Worm (Caenorhabditis elegans) whole organism, late embryonic: ENCODE results near the gene ZK470.4.
A peak's percentile ranks its signal among the peaks of the same experiment; 100 is the strongest.

ENCODE experiments used
- C38D4.7 ChIP-seq: fragments of 200-800 bp; sonication (Bioruptor generic); optimal IDR thresholded peaks from 2 replicates; lab custom pipeline; 2018; ENCODE audit warnings: mild to moderate bottlenecking, missing genetic modification characterization, moderate library complexity, missing compliant biosample characterization
- F13H6.1 ChIP-seq: sonication (generic microtip); optimal IDR thresholded peaks from 2 replicates; lab custom pipeline; 2016; ENCODE audit warnings: missing genetic modification characterization, missing compliant biosample characterization
- ama-1 ChIP-seq: fragments of 150-350 bp; optimal IDR thresholded peaks from 2 replicates; lab custom pipeline; 2014
- ceh-14 ChIP-seq: sonication (generic microtip); optimal IDR thresholded peaks from 2 replicates; lab custom pipeline; 2016; ENCODE audit warnings: missing genotype, missing genetic modification characterization, missing compliant biosample characterization
- ceh-18 ChIP-seq: sonication (generic microtip); optimal IDR thresholded peaks from 2 replicates; lab custom pipeline; 2016; ENCODE audit warnings: missing genetic modification characterization, missing compliant biosample characterization
- ceh-31 ChIP-seq: sonication (generic microtip); optimal IDR thresholded peaks from 2 replicates; lab custom pipeline; 2016; ENCODE audit warnings: missing genetic modification characterization, missing compliant biosample characterization
- ceh-45 ChIP-seq: fragments of 200-800 bp; sonication (Bioruptor generic); IDR thresholded peaks from 2 replicates; pipeline ENCODE4 v1.3.6; 2022; ENCODE audit warnings: missing genetic modification reagents, missing genetic modification characterization, missing compliant biosample characterization
- ceh-6 ChIP-seq: fragments of 200-800 bp; sonication (Bioruptor generic); optimal IDR thresholded peaks from 2 replicates; lab custom pipeline; 2018; ENCODE audit warnings: mild to moderate bottlenecking, missing genetic modification characterization, missing compliant biosample characterization
- dve-1 ChIP-seq: sonication (generic microtip); optimal IDR thresholded peaks from 2 replicates; lab custom pipeline; 2017; ENCODE audit warnings: antibody characterized with exemption, mild to moderate bottlenecking, missing genetic modification characterization, missing compliant biosample characterization
- elt-4 ChIP-seq: sonication (generic microtip); optimal IDR thresholded peaks from 2 replicates; lab custom pipeline; 2016; ENCODE audit warnings: missing genetic modification characterization, missing compliant biosample characterization
- fkh-10 ChIP-seq: fragments of 150-350 bp; optimal IDR thresholded peaks from 2 replicates; lab custom pipeline; 2014; ENCODE audit warnings: missing biosample characterization, missing genetic modification reagents, missing genetic modification characterization
- hlh-6 ChIP-seq: sonication (generic microtip); optimal IDR thresholded peaks from 2 replicates; lab custom pipeline; 2016; ENCODE audit warnings: missing genotype, missing genetic modification characterization, missing compliant biosample characterization
- hlh-8 ChIP-seq: sonication (generic microtip); optimal IDR thresholded peaks from 2 replicates; lab custom pipeline; 2016; ENCODE audit warnings: missing genotype, missing genetic modification characterization, missing compliant biosample characterization
- lim-6 ChIP-seq: sonication (generic microtip); optimal IDR thresholded peaks from 2 replicates; lab custom pipeline; 2016; ENCODE audit warnings: missing genetic modification characterization, missing compliant biosample characterization
- madf-2 ChIP-seq: sonication (generic microtip); optimal IDR thresholded peaks from 2 replicates; lab custom pipeline; 2017; ENCODE audit warnings: missing genetic modification characterization, missing compliant biosample characterization
- nfya-1 ChIP-seq: sonication (generic microtip); optimal IDR thresholded peaks from 2 replicates; lab custom pipeline; 2017; ENCODE audit warnings: missing genetic modification characterization, mild to moderate bottlenecking, missing compliant biosample characterization, antibody characterized with exemption, moderate library complexity
- pag-3 ChIP-seq: sonication (generic microtip); optimal IDR thresholded peaks from 2 replicates; lab custom pipeline; 2016; ENCODE audit warnings: missing compliant biosample characterization, missing genetic modification characterization, borderline replicate concordance
- pat-9 ChIP-seq: fragments of 200-800 bp; sonication (Bioruptor generic); optimal IDR thresholded peaks from 2 replicates; lab custom pipeline; 2018; ENCODE audit warnings: mild to moderate bottlenecking, missing genetic modification characterization, moderate library complexity, missing compliant biosample characterization
- pax-1 ChIP-seq: fragments of 150-350 bp; optimal IDR thresholded peaks from 2 replicates; lab custom pipeline; 2014; ENCODE audit warnings: missing biosample characterization, missing genetic modification characterization
- pha-2 ChIP-seq: sonication (generic microtip); optimal IDR thresholded peaks from 2 replicates; lab custom pipeline; 2017; ENCODE audit warnings: mild to moderate bottlenecking, missing genetic modification characterization, missing compliant biosample characterization
- pha-4 ChIP-seq: fragments of 150-350 bp; optimal IDR thresholded peaks from 2 replicates; lab custom pipeline; 2018; ENCODE audit warnings: missing biosample characterization, missing genetic modification reagents, missing genetic modification characterization
- pqm-1 ChIP-seq: sonication (generic microtip); optimal IDR thresholded peaks from 2 replicates; lab custom pipeline; 2016; ENCODE audit warnings: missing genetic modification characterization, missing compliant biosample characterization
- ref-2 ChIP-seq: sonication (generic microtip); optimal IDR thresholded peaks from 2 replicates; lab custom pipeline; 2016; ENCODE audit warnings: missing genetic modification characterization, missing compliant biosample characterization
- rnt-1 ChIP-seq: sonication (generic microtip); optimal IDR thresholded peaks from 2 replicates; lab custom pipeline; 2016; ENCODE audit warnings: missing genetic modification characterization, missing compliant biosample characterization
- sdc-2 ChIP-seq: sonication (generic microtip); optimal IDR thresholded peaks from 2 replicates; lab custom pipeline; 2016; ENCODE audit warnings: missing genotype, missing genetic modification characterization, missing compliant biosample characterization
- sox-4 ChIP-seq: sonication (generic microtip); optimal IDR thresholded peaks from 2 replicates; lab custom pipeline; 2017; ENCODE audit warnings: mild to moderate bottlenecking, missing genetic modification characterization, inconsistent platforms, missing compliant biosample characterization
- syd-9 ChIP-seq: sonication (generic microtip); optimal IDR thresholded peaks from 2 replicates; lab custom pipeline; 2016; ENCODE audit warnings: mild to moderate bottlenecking, missing genetic modification characterization, moderate library complexity, missing compliant biosample characterization
- tbx-2 ChIP-seq: sonication (generic microtip); optimal IDR thresholded peaks from 2 replicates; lab custom pipeline; 2016; ENCODE audit warnings: missing genetic modification characterization, missing compliant biosample characterization
- tbx-7 ChIP-seq: sonication (generic microtip); optimal IDR thresholded peaks from 2 replicates; lab custom pipeline; 2016; ENCODE audit warnings: missing genotype, missing genetic modification characterization, missing compliant biosample characterization
- ttx-3 ChIP-seq: sonication (generic microtip); optimal IDR thresholded peaks from 2 replicates; lab custom pipeline; 2016; ENCODE audit warnings: missing genetic modification reagents, missing genetic modification characterization, missing compliant biosample characterization
- unc-42 ChIP-seq: sonication (generic microtip); optimal IDR thresholded peaks from 2 replicates; lab custom pipeline; 2016; ENCODE audit warnings: missing genotype, missing genetic modification characterization, missing compliant biosample characterization
- unc-55 ChIP-seq: sonication (generic microtip); optimal IDR thresholded peaks from 2 replicates; lab custom pipeline; 2017; ENCODE audit warnings: missing biosample characterization, missing genetic modification reagents, missing genetic modification characterization
- ztf-16 ChIP-seq: sonication (generic microtip); optimal IDR thresholded peaks from 2 replicates; lab custom pipeline; 2017; ENCODE audit warnings: missing genetic modification characterization, missing compliant biosample characterization

Gene ZK470.4

ce11 chrX:4153343-4153742 is 13.8 kb upstream of the ZK470.4 start, which contains the start of gene nck-1:
nck-1 (minus strand) TSS chrX:4153443.
- no peak for TF ChIP-seq hlh-8 (tag; lab: Kevin White, UChicago)
- TF ChIP-seq pha-2 (tag; lab: Kevin White, UChicago) = no peak
- TF ChIP-seq fkh-10 (GFP tag; lab: Kevin White, UChicago) = no peak
- TF ChIP-seq elt-4 (tag; lab: Kevin White, UChicago) = no peak
- TF ChIP-seq nfya-1 (tag; lab: Kevin White, UChicago) = no peak
- TF ChIP-seq unc-42 (tag; lab: Kevin White, UChicago) = no peak
- no peak for TF ChIP-seq ceh-14 (tag; lab: Kevin White, UChicago)
- TF ChIP-seq ceh-45 (GFP tag; lab: Robert Waterston, UW) = no peak
- TF ChIP-seq pag-3 (tag; lab: Kevin White, UChicago) = no peak
- TF ChIP-seq unc-55 (GFP tag; lab: Kevin White, UChicago) = no peak
- TF ChIP-seq sox-4 = no peak

- TF ChIP-seq madf-2 (tag; lab: Kevin White, UChicago) (no peak), nfya-1 (tag; lab: Kevin White, UChicago) (no peak), dve-1 (no peak), unc-55 (GFP tag; lab: Kevin White, UChicago) (no peak), ceh-31 (tag; lab: Kevin White, UChicago) (peak; percentile 21)
Measured at ce11 chrX:4151206-4151605, 11.6 kb upstream of the ZK470.4 start.

ce11 chrX:4148449-4149031 is 9.0 kb upstream of the ZK470.4 start:
- TF ChIP-seq lim-6 (tag; lab: Kevin White, UChicago) = no peak
- no peak for TF ChIP-seq sdc-2 (tag; lab: Kevin White, UChicago)
- no peak for TF ChIP-seq ref-2 (tag; lab: Kevin White, UChicago)
- TF ChIP-seq ceh-18 (tag; lab: Kevin White, UChicago) = no peak
- TF ChIP-seq pha-4 (tag; lab: Kevin White, UChicago) = no peak
- no peak for TF ChIP-seq pag-3 (tag; lab: Kevin White, UChicago)
- TF ChIP-seq ceh-45 (GFP tag; lab: Robert Waterston, UW) = no peak
- no peak for TF ChIP-seq ttx-3 (tag; lab: Kevin White, UChicago)
- no peak for TF ChIP-seq hlh-6 (tag; lab: Kevin White, UChicago)
- TF ChIP-seq ztf-16 (tag; lab: Kevin White, UChicago) = no peak
- TF ChIP-seq F13H6.1 (tag; lab: Kevin White, UChicago) = no peak

- TF ChIP-seq ama-1 (lab: Kevin White, UChicago) (no peak), tbx-2 (tag; lab: Kevin White, UChicago) (no peak), sdc-2 (tag; lab: Kevin White, UChicago) (no peak), pat-9 (tag; lab: Kevin White, UChicago) (no peak), tbx-7 (tag; lab: Kevin White, UChicago) (no peak), pha-4 (tag; lab: Kevin White, UChicago) (no peak), syd-9 (no peak), ceh-6 (GFP tag; lab: Kevin White, UChicago) (no peak), dve-1 (no peak), C38D4.7 (GFP tag; lab: Kevin White, UChicago) (no peak), rnt-1 (no peak), pax-1 (no peak), pqm-1 (tag; lab: Kevin White, UChicago) (no peak)
Measured at ce11 chrX:4147600-4148448, 8.3 kb upstream of the ZK470.4 start.
